Worm (Caenorhabditis elegans): Measurements from ENCODE around the gene cpna-3.
A peak's percentile ranks its signal among the peaks of the same experiment; 100 is the strongest.

The cpna-3 gene

DNA sequence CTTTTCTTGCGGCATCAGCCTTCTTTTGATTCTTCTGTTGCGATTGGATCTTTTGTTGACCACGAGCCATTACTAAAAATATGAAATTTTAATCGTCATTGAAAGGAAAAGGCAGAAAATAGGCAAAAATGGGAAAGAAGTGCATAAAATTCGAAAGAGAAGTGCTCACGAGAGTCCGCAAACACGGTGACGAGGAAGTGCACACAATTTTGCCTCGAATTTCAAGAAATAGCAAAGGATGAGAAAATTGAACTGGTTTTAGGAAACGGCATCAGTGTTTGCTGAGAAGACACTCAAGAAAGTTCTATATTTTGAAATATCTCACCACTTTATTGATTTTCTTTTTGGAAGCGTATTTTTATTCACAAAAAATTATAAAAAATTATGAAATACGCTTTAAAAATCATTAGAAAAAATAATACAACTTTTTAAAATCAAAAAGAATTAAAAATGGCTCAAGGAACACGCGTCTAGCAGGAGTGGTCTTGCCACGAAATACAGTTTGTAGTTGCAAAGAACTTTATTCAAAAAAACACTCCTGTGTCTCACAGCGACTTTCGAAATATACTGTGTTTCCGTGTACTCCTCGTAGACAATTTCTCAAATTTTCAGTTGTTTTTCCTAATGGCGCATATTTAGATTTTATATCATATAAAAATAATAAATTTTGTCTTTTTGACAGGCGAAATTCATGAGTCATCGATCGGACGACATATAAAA, at the start of gene cpna-3, which contains the start of gene znf-706:
Gene cpna-3 (plus strand): TSS at position 683 of the 720 bp plus-strand sequence.
Gene znf-706 (minus strand): TSS at position 72 of the 720 bp plus-strand sequence.
- TF ChIP-seq hlh-30 (tag; optimal IDR thresholded peaks at IDR 0.05; ENCODE audit: insufficient read depth) (peak; percentile 38), nhr-11 (tag; optimal IDR thresholded peaks at IDR 0.05) (no peak), ceh-34 (tag; optimal IDR thresholded peaks at IDR 0.05) (peak; percentile 18), hlh-6 (tag; optimal IDR thresholded peaks at IDR 0.05) (no peak), C08G9.2 (tag; optimal IDR thresholded peaks at IDR 0.05) (no peak), F13H6.1 (tag; optimal IDR thresholded peaks at IDR 0.05) (no peak), T23F11.4 (GFP tag; optimal IDR thresholded peaks at IDR 0.05) (no peak)

DNA sequence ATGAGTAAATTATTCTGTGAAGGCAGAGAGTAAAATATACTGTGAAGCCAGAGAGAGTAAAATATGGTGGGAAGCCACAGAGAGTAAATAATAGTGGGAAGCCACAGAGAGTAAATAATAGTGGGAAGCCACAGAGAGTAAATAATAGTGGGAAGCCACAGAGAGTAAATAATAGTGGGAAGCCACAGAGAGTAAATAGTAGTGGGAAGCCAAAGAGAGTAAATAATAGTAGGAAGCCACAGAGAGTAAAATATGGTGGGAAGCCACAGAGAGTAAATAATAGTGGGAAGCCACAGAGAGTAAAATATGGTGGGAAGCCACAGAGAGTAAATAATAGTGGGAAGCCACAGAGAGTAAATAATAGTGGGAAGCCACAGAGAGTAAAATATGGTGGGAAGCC, 48.5 kb upstream of the cpna-3 start:
- TF ChIP-seq mec-3 (tag; optimal IDR thresholded peaks at IDR 0.05; ENCODE audit: borderline replicate concordance) (peak; percentile 16), madf-2 (tag; optimal IDR thresholded peaks at IDR 0.05) (peak; percentile 57), tbx-2 (tag; optimal IDR thresholded peaks at IDR 0.05) (peak; percentile 37), fkh-6 (tag; optimal IDR thresholded peaks at IDR 0.05) (peak; percentile 26), elt-4 (tag; optimal IDR thresholded peaks at IDR 0.05) (peak; percentile 88), hlh-6 (tag; optimal IDR thresholded peaks at IDR 0.05) (peak; percentile 2), hlh-8 (tag; optimal IDR thresholded peaks at IDR 0.05) (peak; percentile 30), ceh-34 (tag; optimal IDR thresholded peaks at IDR 0.05) (peak; percentile 5), sdc-2 (tag; optimal IDR thresholded peaks at IDR 0.05) (peak; percentile 22), F13H6.1 (tag; optimal IDR thresholded peaks at IDR 0.05) (peak; percentile 52)

DNA sequence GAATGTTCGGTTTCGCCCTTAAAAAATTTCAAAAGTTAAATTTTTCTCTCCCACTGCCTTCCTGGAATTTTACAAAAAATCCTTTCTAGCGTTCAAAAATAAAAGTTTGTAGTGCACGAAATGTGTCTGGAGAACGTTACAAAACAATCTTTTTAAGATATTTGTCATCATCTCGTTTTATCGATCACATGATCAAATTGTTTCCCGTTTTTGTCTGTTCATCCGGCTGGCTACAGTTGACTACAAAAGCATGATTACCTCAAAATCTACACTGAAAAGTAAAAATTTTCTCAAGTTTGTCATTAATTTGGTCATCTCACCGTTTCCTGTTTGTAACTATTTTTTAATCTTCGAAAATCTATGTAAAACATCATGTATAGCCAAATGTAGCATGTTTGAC, 45.6 kb upstream of the cpna-3 start:
- TF ChIP-seq ama-1 (optimal IDR thresholded peaks at IDR 0.05) = no peak
- TF ChIP-seq ahr-1 (tag; optimal IDR thresholded peaks at IDR 0.05) = no peak
- no peak for TF ChIP-seq ceh-6 (GFP tag; optimal IDR thresholded peaks at IDR 0.05)
- no peak for TF ChIP-seq ceh-14 (tag; optimal IDR thresholded peaks at IDR 0.05)
- TF ChIP-seq Y22D7AL.16 (tag; optimal IDR thresholded peaks at IDR 0.05) = no peak
- TF ChIP-seq hlh-6 (tag; optimal IDR thresholded peaks at IDR 0.05) = no peak
- TF ChIP-seq unc-42 (tag; optimal IDR thresholded peaks at IDR 0.05) = no peak
- TF ChIP-seq pqm-1 (tag; optimal IDR thresholded peaks at IDR 0.05) = no peak

DNA sequence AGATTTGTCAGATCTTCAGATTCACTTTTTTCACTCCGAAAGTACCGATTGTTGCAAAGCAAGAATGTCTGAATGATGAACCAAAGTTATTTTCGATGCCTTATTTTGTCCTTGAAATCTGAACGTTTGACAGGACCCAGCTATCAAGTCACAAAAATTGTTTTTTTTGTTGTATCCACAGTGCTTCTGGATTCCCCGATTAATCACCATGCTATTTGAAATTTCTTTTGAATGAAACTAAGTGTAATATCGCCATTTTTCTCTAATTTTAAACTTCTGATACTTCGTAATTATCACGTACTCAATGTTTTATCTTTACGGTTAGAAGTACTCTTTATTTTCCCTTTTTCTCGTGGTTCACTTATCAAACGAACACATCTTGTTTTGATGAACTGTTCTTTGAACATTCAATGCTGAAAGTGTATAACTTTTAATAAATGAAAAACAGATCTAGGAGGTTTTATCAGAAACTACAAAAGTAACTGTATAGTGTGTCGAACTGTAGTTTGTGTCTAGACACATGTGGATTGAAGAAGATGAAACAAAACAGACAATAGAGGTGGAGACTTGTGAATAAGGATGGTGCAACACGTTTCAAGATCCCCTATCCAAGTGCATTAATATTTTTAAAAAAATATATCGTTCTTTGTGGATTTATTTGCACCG, 45.0 kb upstream of the cpna-3 start:
- no peak for TF ChIP-seq eyg-1 (tag; optimal IDR thresholded peaks at IDR 0.05)
- no peak for TF ChIP-seq ceh-19 (GFP tag; optimal IDR thresholded peaks at IDR 0.05)
- TF ChIP-seq nhr-232 (tag; optimal IDR thresholded peaks at IDR 0.05) = no peak
- no peak for TF ChIP-seq zip-5 (tag; optimal IDR thresholded peaks at IDR 0.05)
- no peak for TF ChIP-seq ceh-34 (tag; optimal IDR thresholded peaks at IDR 0.05)

DNA sequence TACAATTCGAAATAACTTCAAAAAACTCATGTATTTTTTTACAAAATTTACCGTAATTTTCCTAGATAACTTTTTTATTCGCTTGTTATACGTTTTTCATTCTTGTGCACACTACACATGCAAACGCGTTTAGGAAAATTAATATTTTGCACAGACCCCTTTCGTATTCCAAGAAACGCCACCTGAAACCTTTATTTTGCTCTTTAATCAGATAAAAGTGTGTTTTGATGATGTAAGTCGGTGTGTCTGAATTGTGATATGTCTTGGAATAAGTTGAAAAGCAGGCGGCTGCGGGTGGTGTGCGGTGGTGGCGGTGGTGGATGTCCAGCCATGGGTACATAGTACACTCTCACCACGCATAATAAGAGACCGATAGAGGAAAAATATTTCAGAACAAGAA, 43.2 kb upstream of the cpna-3 start:
- no peak for TF ChIP-seq ceh-31 (tag; optimal IDR thresholded peaks at IDR 0.05)
- TF ChIP-seq ceh-6 (GFP tag; optimal IDR thresholded peaks at IDR 0.05) = no peak
- TF ChIP-seq dve-1 (tag; optimal IDR thresholded peaks at IDR 0.05) = no peak
- no peak for TF ChIP-seq hlh-6 (tag; optimal IDR thresholded peaks at IDR 0.05)
- no peak for TF ChIP-seq ceh-9 (tag; optimal IDR thresholded peaks at IDR 0.05)
- no peak for TF ChIP-seq pax-1 (tag; optimal IDR thresholded peaks at IDR 0.05)
- TF ChIP-seq sox-2 (GFP tag; IDR thresholded peaks at IDR 0.05) = no peak
- TF ChIP-seq sdc-2 (tag; optimal IDR thresholded peaks at IDR 0.05) = no peak
- no peak for TF ChIP-seq nhr-11 (tag; optimal IDR thresholded peaks at IDR 0.05)

DNA sequence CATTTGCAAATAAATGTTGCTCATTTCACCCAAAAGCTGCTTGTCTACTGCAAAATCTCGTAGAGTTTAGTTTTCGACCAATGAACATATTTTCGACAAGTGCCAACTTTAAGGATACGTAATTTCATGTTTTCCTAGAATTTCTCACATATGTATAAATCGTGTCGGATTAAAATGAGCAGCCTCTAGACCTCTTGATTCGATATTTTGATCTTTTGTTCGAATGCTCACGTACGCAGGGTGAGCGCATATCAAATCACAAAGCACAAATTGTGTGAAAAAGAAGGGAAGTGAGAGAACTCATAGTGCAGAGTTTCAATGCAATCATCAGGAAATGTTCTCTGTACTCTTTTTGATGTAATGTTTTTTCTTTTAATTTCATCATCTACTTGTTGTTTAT, 33.1 kb upstream of the cpna-3 start:
- TF ChIP-seq fkh-6 (tag; optimal IDR thresholded peaks at IDR 0.05) (no peak), lin-11 (tag; optimal IDR thresholded peaks at IDR 0.05) (no peak), odd-2 (tag; optimal IDR thresholded peaks at IDR 0.05) (no peak), ztf-16 (tag; optimal IDR thresholded peaks at IDR 0.05) (no peak), hlh-6 (tag; optimal IDR thresholded peaks at IDR 0.05) (no peak), pha-4 (tag; optimal IDR thresholded peaks at IDR 0.05) (no peak), ceh-18 (tag; optimal IDR thresholded peaks at IDR 0.05) (no peak), Y22D7AL.16 (tag; optimal IDR thresholded peaks at IDR 0.05) (no peak), gmeb-2 (tag; optimal IDR thresholded peaks at IDR 0.05) (no peak), pax-1 (tag; optimal IDR thresholded peaks at IDR 0.05) (no peak), che-1 (tag; optimal IDR thresholded peaks at IDR 0.05) (no peak), ceh-34 (tag; optimal IDR thresholded peaks at IDR 0.05) (no peak), K02D7.2 (tag; optimal IDR thresholded peaks at IDR 0.05) (no peak), unc-42 (tag; optimal IDR thresholded peaks at IDR 0.05) (no peak), hlh-13 (GFP tag; optimal IDR thresholded peaks at IDR 0.05) (no peak), ceh-14 (tag; optimal IDR thresholded peaks at IDR 0.05) (no peak), npax-4 (tag; optimal IDR thresholded peaks at IDR 0.05) (no peak), syd-9 (tag; optimal IDR thresholded peaks at IDR 0.05) (no peak), F13H6.1 (tag; optimal IDR thresholded peaks at IDR 0.05) (no peak)

Data from whole organism, late embryonic.